Worm (Caenorhabditis elegans) whole organism, midembryonic: ENCODE data around the gene C27H5.2.

ENCODE experiments used
- T22C8.4 ChIP-seq: fragments of 200-800 bp; sonication (Bioruptor generic); IDR thresholded peaks from 2 replicates; pipeline ENCODE4 v1.3.6; 2022; ENCODE audit warnings: missing genetic modification characterization, missing compliant biosample characterization
- flt-1 ChIP-seq: fragments of 200-800 bp; sonication (Bioruptor generic); IDR thresholded peaks from 2 replicates; pipeline ENCODE4 v1.3.6; 2022; ENCODE audit warnings: missing genetic modification characterization, missing compliant biosample characterization
- klf-2 ChIP-seq: fragments of 200-800 bp; sonication (Bioruptor generic); conservative IDR thresholded peaks from 2 replicates; pipeline ENCODE4 v1.3.6; 2022; ENCODE audit warnings: missing genetic modification reagents, missing genetic modification characterization, missing compliant biosample characterization
- med-1 ChIP-seq: sonication (generic microtip); optimal IDR thresholded peaks from 2 replicates; lab custom pipeline; 2017; ENCODE audit warnings: missing genetic modification characterization, mild to moderate bottlenecking, missing compliant biosample characterization, antibody characterized with exemption, missing genetic modification reagents; ENCODE audit not compliant: insufficient read depth
- ref-1 ChIP-seq: fragments of 200-800 bp; sonication (Bioruptor generic); conservative IDR thresholded peaks from 2 replicates; pipeline ENCODE4 v1.3.6; 2022; ENCODE audit warnings: missing genetic modification reagents, missing genetic modification characterization, missing compliant biosample characterization
- tab-1 ChIP-seq: fragments of 200-800 bp; sonication (Bioruptor generic); IDR thresholded peaks from 2 replicates; pipeline ENCODE4 v1.3.6; 2022; ENCODE audit warnings: missing genetic modification characterization, missing compliant biosample characterization
- ztf-23 ChIP-seq: fragments of 200-800 bp; sonication (Bioruptor generic); IDR thresholded peaks from 2 replicates; pipeline ENCODE4 v1.3.6; 2022; ENCODE audit warnings: missing genetic modification reagents, missing genetic modification characterization, missing compliant biosample characterization
- ztf-29 ChIP-seq: fragments of 200-800 bp; sonication (Bioruptor generic); IDR thresholded peaks from 2 replicates; pipeline ENCODE4 v1.3.6; 2022; ENCODE audit warnings: missing genetic modification reagents, missing genetic modification characterization, missing compliant biosample characterization

DNA sequence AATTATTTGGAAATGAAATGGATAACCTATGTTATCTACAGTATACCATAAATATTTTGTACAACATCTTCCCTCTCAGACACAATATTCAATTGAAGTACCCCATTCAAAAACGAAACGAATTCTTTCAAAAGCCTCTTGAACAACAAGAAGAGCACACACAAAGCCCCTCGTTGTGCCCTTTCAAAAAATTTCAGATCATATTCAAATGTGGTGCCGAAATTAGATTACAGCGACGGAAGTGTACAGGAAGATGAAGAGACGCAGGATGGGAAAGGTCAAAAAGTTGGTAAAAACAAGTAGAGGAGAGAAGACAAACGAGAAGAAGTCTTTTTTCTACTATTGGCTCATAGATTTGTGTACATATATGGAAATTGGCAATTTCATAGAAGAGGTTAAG lies 20.7 kb downstream of the C27H5.2 start:
- TF ChIP-seq ztf-29 (GFP tag; lab: Robert Waterston, UW) (no peak), ztf-23 (no peak), ref-1 (GFP tag; lab: Robert Waterston, UW) (no peak), klf-2 (GFP tag; lab: Robert Waterston, UW) (no peak), med-1 (GFP tag; lab: Kevin White, UChicago) (no peak), flt-1 (GFP tag; lab: Robert Waterston, UW) (no peak), T22C8.4 (GFP tag; lab: Robert Waterston, UW) (no peak), tab-1 (GFP tag; lab: Robert Waterston, UW) (no peak)
